Fruit fly (Drosophila melanogaster) ovary, adult (tissue): ENCODE measurements around the gene ntc.
A peak's percentile ranks its signal among the peaks of the same experiment; 100 is the strongest.

Experiments used
- CG17801 ChIP-seq: fragments of 200-800 bp; optimal IDR thresholded peaks from 2 replicates; lab custom pipeline; 2019; ENCODE audit warnings: missing biosample characterization, mild to moderate bottlenecking, missing genetic modification characterization, moderate library complexity; ENCODE audit not compliant: partially characterized antibody

ntc gene

DNA sequence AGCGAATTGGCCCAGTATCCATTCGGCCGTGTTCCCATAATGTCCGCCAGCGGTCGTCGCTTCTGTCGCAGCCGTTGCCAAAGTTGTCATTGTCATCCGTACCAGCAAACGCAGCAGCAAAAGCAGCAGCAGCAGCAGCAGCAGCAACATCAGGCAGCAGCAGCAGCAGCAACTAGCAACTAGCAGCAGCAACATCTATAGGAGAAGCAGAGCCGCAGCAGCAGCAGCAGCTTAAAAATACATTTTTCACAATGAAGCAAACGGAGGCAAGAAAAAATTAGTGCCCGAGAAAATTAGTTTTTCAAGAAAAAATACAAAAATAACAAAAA is 19.2 kb upstream of the ntc start:
- no peak for TF ChIP-seq CG17801 (GFP tag; lab: Kevin White, UChicago)

DNA sequence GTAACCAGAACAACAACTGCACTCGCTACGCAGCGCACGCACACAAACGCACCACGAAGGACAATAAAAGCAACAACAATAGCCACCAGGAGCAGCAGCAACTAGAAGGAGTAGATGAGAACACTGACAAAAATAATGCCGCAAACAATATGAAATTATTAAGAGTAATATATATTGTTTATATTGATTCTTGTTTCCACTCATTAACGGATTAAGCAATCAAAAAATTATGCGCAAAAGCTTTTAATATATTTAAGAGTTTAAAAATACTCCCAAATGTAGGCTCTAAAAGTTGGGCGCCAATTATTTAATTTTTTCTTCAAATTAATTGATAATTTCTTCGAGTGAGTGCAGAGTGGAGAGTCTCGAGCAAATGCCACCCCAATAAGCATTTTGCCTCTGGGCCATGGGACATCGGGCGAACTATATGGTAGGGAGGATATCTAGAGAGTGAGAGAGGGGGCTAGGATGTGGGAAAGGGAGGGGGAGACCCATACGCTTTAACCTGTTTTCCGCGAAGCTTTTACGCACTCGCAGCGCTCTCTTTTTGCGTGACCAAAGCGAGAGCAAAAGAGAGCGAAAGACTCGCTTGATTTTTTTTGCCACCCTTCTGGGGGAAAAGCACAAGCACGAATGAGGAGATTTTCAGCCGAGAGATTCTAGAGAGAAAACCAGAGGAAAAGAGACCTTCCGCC is 18.7 kb upstream of the ntc start, which contains the start of gene Rdh:
Gene Rdh (plus strand): TSS at position 660 of the 695 bp plus-strand sequence.
- no peak for TF ChIP-seq CG17801 (GFP tag; lab: Kevin White, UChicago)

DNA sequence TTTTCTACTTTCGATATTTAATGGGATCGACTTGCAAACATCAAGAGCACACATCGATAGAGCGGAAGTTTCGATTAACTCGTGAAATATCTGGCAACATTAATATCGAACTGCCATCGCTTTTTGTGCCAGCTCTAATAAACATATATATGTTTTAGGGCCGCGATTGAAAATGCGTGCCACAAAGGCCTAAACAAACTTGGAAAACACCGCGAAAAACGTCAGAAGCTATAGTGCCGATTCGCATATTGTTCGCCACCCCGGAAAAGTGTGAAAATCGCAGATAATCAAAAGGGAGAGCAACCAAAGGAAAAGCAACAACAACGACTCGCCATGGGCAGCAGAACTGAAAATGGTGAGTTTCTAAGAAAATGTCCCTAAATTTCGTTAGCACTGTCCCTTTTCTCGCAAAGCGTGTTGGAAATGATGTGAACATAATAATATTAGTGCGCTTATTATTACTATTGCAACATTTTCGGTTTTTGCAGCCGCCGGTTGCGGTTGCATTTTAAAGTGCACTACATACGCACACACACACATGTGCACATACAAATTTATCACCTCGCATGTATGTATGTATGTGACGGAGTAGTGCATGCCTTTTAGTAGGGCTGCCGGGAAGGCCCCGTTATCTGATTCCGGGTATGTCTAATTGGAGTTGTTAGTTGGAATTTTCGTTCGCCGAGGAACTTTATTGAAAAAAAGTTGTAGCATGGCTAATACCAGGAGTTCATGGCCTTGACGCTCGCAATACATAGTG is 12.5 kb upstream of the ntc start, which contains the start of gene enc:
Gene enc (plus strand): TSS at position 114 of the 760 bp plus-strand sequence.
- peak; percentile 27 for TF ChIP-seq CG17801 (GFP tag; lab: Kevin White, UChicago)

DNA sequence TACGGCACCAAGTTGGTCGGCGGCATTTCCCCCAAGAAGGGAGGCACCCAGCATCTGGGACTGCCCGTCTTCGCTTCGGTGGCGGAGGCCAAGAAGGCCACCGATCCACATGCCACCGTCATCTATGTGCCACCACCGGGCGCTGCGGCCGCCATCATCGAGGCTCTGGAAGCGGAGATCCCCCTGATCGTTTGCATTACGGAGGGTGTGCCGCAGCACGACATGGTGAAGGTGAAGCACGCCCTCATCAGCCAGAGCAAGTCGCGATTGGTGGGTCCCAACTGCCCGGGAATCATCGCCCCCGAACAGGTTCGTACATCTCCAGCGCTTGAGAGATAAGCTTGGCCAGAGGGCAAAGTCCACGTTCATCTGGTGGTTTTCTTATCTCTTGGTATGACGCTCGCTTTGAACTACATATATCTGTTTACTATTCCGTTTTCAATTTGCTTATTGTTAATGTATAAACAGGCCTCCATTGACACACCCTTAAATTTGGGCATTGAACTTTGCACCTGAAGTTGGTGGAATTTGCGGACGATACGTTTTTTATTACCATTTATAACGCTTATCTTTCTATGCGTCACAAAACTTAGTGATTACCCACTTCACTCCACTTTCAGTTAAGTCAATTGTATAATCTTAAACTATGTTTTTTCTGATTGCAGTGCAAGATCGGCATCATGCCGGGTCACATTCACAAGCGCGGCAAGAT is 10.7 kb upstream of the ntc start:
- no peak for TF ChIP-seq CG17801 (GFP tag; lab: Kevin White, UChicago)

DNA sequence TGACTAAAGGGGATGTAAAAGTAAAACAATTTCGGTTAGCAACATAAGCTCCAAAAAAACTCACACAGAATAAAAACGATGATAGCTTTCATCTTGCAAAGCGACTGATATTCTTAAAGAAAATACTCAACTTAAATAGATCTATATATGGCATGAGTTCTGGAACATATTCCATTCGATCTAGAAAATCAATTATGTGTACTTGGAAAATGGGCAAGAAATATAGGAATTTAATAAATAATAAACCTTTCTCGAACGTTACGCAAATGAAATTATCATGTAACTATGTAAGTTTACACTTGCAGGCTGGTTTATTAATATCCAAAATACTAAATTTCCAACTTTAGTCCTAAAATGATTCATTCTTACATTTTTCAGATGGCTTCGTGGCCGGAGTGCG is 10.0 kb upstream of the ntc start, which contains the start of gene Acp63F:
Gene Acp63F (minus strand): TSS at position 101 of the 400 bp plus-strand sequence.
- no peak for TF ChIP-seq CG17801 (GFP tag; lab: Kevin White, UChicago)

DNA sequence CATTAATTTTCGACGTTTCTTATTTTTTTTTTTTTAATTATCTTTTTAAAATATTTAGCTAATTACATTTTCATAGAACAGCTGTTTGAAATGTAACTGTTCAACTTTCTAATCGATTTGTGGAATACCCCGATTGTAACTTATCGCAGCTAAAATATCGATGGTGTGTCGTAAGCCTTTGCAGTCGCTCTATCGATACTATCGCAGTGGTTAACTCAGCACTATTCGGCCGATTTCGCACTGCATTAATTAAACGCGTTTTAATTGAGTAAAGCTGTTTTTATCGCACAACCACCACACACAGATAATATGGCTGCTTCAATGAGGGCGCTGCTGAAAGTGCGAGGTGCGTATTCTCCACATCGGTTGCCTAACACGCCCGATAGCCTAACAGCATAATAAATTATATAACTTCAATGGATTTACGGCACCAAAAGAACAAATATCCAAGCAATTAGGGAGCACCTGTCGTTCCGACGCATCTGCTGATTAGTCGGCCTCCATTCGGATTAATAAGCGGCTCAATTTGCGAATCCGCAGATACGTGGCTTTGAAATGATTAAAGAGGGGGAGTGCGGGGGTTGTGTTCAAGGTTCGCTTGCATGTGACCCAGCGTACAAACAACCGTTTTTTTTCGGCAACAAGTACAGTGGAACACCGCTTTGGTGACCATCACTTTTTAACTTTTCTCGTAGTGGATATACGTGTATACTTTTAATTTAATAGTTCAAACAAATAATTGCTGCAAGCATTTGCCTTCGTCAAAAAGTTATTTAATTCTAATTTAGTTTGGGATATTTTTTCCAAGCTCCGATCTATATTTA is 8.0 kb upstream of the ntc start, which contains the start of gene Scsalpha1:
Gene Scsalpha1 (plus strand): TSS at position 202 of the 824 bp plus-strand sequence.
- TF ChIP-seq CG17801 (GFP tag; lab: Kevin White, UChicago) = peak; percentile 49

DNA sequence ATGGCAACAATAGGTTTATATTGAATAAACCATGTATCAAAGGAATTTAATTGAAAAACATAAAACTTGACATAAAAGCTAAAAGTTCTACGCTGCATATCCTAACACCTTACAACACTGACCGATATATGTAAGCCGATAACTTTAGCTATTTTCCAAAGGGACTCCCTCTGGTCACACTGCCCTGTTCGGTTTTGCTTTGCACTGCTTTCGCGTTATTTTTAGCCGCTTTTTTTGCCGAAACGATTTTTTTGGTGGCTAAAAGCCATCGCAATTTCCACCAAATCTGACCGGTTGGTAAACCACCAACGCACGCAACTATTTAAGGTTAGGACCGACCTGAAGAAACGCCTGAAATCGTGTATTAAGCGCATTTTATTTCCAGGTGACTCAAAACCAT is 4.8 kb upstream of the ntc start, which contains the start of the genes CG32263 and PIG-B:
Gene CG32263 (minus strand): TSS at position 26 of the 400 bp plus-strand sequence.
Gene PIG-B (plus strand): TSS at position 175 of the 400 bp plus-strand sequence.
- TF ChIP-seq CG17801 (GFP tag; lab: Kevin White, UChicago) = no peak

DNA sequence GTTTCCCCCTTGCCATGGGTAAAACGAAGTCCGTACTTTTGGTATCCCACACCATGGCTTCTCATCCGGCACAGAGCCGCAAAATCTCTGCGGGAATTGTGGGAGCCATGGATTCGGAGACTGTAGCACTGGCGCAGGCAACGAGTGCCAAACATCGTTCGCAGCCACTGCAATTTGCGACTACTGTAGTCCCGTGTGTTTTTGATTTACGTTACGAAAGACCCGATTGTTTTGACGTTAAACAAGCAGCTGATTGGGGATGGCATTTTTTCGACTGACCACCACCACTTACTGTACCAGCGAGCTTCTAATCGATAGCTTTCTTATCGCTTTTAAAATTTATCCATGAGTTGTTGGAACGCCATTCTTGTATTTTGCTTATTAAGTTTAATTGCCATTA is 3.7 kb upstream of the ntc start, which contains the start of gene CG32262:
Gene CG32262 (minus strand): TSS at position 254 of the 400 bp plus-strand sequence.
- no peak for TF ChIP-seq CG17801 (GFP tag; lab: Kevin White, UChicago)

DNA sequence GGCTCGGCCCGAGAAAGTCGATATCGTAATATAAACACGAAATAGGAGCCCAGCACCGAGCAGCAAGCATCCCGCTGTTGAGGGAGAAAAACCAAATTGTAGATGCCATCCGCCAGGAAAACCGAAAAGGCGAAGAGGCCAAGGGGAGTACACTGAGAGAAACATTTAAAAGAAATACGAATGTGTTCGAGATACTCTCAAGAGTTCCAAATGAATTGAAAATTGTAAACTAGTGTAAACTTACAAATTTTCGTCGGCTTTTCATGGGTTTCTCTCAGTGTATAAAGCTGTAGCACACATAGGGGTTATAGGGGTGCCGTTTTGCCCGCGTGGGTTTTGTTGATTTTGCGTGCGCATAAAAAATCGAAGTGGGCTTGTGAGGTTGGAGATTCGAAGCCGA is 3.6 kb downstream of the ntc start:
- no peak for TF ChIP-seq CG17801 (GFP tag; lab: Kevin White, UChicago)

DNA sequence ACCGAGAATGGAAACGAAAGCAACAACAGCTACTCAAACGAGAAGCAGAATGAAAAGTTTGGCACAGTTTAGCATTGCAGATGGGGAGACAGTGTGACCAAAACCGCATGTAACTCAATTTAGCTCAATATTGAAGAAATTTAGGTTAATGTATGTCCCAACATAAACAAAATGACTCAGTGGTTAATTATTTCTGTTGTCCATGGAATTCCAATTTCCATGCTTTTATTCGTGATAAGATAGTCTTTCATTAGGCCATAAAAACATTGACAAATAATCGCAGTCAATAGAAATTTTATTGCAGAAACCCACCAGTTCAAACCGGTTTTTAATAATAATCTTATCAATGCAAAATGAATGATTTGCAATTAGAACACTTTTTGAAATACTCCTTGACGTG is 4.4 kb downstream of the ntc start:
- TF ChIP-seq CG17801 (GFP tag; lab: Kevin White, UChicago) = no peak

DNA sequence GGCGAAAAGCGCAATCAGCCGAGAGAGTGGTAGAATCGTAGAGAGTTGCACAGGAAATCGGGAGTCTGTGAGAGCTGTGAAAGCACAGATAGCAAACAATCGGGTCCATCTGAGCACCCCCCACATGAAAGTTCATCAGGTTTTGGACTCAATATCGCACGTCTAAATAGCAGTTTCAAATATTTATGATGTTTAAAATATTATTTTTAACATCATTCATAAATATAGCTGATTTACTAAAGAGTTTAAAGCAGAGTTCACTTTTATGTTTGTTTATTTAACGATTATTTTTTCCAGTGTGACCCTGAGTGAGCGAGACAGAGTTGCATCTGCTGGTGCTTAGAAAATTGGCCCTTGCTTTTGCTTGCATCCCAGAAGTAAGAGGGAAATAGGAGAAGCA is 4.9 kb downstream of the ntc start:
- no peak for TF ChIP-seq CG17801 (GFP tag; lab: Kevin White, UChicago)

DNA sequence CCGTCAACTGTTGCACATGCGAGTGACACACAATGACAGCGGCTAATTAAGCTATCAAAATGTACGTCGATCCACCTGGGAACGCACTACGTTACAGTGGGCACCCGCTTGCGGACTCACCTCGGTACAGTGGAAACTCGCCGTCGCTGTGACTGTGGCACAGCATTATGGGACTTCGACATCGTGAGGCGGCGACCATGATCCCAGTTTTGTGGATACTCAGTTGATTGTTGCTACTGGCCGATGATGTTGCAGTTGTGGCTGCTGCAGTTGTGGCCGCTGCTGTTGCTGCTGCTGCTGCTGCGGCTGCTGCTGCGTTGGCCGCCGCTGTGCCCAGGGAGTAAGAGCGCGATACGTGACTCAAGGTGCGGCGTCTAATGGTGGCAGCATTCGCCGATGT is 6.5 kb downstream of the ntc start:
- no peak for TF ChIP-seq CG17801 (GFP tag; lab: Kevin White, UChicago)

DNA sequence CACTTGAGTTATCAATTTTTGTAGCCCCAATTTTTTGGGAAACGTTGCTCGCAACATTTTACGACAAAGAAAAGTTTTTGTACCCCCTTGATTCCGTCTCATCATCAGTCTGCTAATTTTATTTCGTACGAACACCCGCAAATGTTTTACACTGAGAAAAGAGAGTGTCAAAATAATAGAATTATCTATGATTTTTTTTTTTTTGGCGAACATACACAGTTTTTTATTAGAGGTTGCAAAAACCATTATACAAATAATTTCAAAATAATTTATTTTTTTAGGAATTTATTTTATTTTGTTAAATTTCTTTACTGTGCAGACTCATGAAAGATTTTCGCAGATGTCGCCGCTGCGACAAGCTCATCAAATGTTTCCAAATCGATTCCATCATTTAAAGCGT is 7.8 kb downstream of the ntc start:
- no peak for TF ChIP-seq CG17801 (GFP tag; lab: Kevin White, UChicago)

DNA sequence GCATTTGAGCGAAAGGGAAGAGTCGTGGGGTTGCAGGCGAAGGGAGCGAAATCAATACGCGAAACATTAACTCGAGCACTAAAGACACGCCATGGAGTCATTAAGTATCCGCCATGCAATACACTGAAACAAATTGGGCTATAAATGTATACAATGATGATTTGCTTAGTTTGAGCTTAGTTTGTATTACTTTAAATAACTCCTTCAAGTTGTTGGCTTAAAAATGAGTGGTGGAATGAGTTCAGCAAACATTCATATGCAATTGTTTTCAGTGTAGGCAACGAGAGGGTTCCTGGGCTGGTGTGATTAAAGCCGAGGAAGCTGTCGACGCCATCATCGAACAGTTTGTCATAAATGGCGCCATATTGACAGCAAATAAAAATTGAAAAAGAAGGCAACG is 8.6 kb downstream of the ntc start:
- TF ChIP-seq CG17801 (GFP tag; lab: Kevin White, UChicago) = no peak
